Worm (Caenorhabditis elegans): ENCODE measurements around the gene R08A2.5.

The R08A2.5 gene

DNA sequence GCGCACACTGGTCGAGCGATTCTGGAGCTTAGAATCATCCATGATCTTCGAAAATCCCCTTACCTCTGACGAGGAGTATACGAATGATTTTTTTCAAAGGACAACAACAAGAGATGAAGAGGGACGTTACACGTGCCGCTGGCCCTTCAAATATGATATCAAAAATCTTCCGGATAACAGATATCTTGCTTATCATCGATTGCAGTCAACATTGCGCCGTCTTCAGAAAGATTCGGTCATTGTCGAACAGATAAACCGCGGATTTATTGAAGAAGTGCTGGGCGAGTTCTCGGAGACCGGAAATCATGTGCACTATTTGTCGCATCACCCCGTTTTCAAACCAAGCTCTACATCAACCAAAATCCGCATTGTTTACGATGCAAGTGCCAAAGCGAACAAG is 50.1 kb downstream of the R08A2.5 start:
- TF ChIP-seq ccch-3 (GFP tag; optimal IDR thresholded peaks at IDR 0.05), result no peak
- no peak for TF ChIP-seq dox-1 (GFP tag; IDR thresholded peaks at IDR 0.05)
- no peak for TF ChIP-seq nfya-2 (GFP tag; IDR thresholded peaks at IDR 0.05)
- TF ChIP-seq ztf-22 (GFP tag; optimal IDR thresholded peaks at IDR 0.05), result no peak
- no peak for TF ChIP-seq cebp-1 (GFP tag; IDR thresholded peaks at IDR 0.05)
- no peak for TF ChIP-seq cebp-1 (tag; optimal IDR thresholded peaks at IDR 0.05)
- no peak for TF ChIP-seq xnd-1 (tag; optimal IDR thresholded peaks at IDR 0.05)
- no peak for TF ChIP-seq dpff-1 (tag; optimal IDR thresholded peaks at IDR 0.05)
- no peak for TF ChIP-seq mxl-1 (tag; optimal IDR thresholded peaks at IDR 0.05)
- no peak for TF ChIP-seq hsf-1 (GFP tag; IDR thresholded peaks at IDR 0.05)
- TF ChIP-seq madf-3 (GFP tag; IDR thresholded peaks at IDR 0.05), result no peak
- TF ChIP-seq F22D6.2 (tag; optimal IDR thresholded peaks at IDR 0.05), result no peak
- no peak for TF ChIP-seq snpc-1.3 (tag; optimal IDR thresholded peaks at IDR 0.05; ENCODE audit: insufficient read depth)
- TF ChIP-seq ztf-3 (GFP tag; optimal IDR thresholded peaks at IDR 0.05), result no peak
- no peak for TF ChIP-seq nhr-80 (tag; optimal IDR thresholded peaks at IDR 0.05)
- TF ChIP-seq ceh-40 (GFP tag; IDR thresholded peaks at IDR 0.05), result no peak
- no peak for TF ChIP-seq ceh-27 (GFP tag; optimal IDR thresholded peaks at IDR 0.05)
- no peak for TF ChIP-seq tbx-9 (tag; optimal IDR thresholded peaks at IDR 0.05; ENCODE audit: borderline replicate concordance)
- no peak for TF ChIP-seq ztf-28 (GFP tag; IDR thresholded peaks at IDR 0.05)

ce11 chrV:14763582-14763981 is 51.2 kb downstream of the R08A2.5 start:
- TF ChIP-seq hsf-1 (GFP tag; IDR thresholded peaks at IDR 0.05) (no peak), hmg-20 (GFP tag; IDR thresholded peaks at IDR 0.05) (no peak), lin-54 (GFP tag; optimal IDR thresholded peaks at IDR 0.05) (no peak), let-526 (GFP tag; IDR thresholded peaks at IDR 0.05) (no peak)

Data from whole organism, young adult.